Worm (Caenorhabditis elegans) whole organism, L1 larva: ENCODE results near the gene F01D5.10.

Experiments
- C04F5.9 ChIP-seq: sonication (generic microtip); optimal IDR thresholded peaks from 2 replicates; lab custom pipeline; 2016; ENCODE audit warnings: missing genetic modification characterization, missing compliant biosample characterization
- C16A3.4 ChIP-seq: fragments of 150-350 bp; optimal IDR thresholded peaks from 2 replicates; lab custom pipeline; 2014; ENCODE audit warnings: missing biosample characterization, missing genetic modification characterization
- F16B12.6 ChIP-seq: fragments of 150-350 bp; optimal IDR thresholded peaks from 2 replicates; lab custom pipeline; 2014; ENCODE audit warnings: missing biosample characterization, missing genetic modification characterization
- aha-1 ChIP-seq: fragments of 150-350 bp; optimal IDR thresholded peaks from 2 replicates; lab custom pipeline; 2014; ENCODE audit warnings: missing biosample characterization, missing genetic modification characterization
- aly-2 ChIP-seq: fragments of 150-350 bp; optimal IDR thresholded peaks from 2 replicates; lab custom pipeline; 2014; ENCODE audit warnings: missing biosample characterization, missing genetic modification characterization
- ceh-88 ChIP-seq: fragments of 200-800 bp; sonication (Bioruptor generic); IDR thresholded peaks from 2 replicates; pipeline ENCODE4 v1.3.6; 2022; ENCODE audit warnings: missing genetic modification characterization, missing compliant biosample characterization
- dpl-1 ChIP-seq, 3 experiments: fragments of 150-350 bp in 2 of 3; sonication (generic microtip) in 1 of 3; optimal IDR thresholded peaks; 2 replicates each; lab custom pipeline; 2014 to 2017; ENCODE audit warnings: missing biosample characterization in 3 of 3, missing genetic modification characterization in 3 of 3, missing genetic modification reagents in 3 of 3
- dsc-1 ChIP-seq: sonication (generic microtip); optimal IDR thresholded peaks from 2 replicates; lab custom pipeline; 2016; ENCODE audit warnings: mild to moderate bottlenecking, missing genetic modification characterization, missing compliant biosample characterization
- egl-13 ChIP-seq: sonication (generic microtip); optimal IDR thresholded peaks from 2 replicates; lab custom pipeline; 2016; ENCODE audit warnings: missing genotype, missing genetic modification reagents, missing genetic modification characterization, missing compliant biosample characterization
- egl-27 ChIP-seq, 2 experiments: fragments of 150-350 bp in 1 of 2; sonication (generic microtip); optimal IDR thresholded peaks; 3 replicates each; lab custom pipeline; 2017 to 2018; ENCODE audit warnings: missing biosample characterization in 2 of 2, missing genetic modification characterization in 2 of 2, missing genetic modification reagents in 2 of 2
- elt-2 ChIP-seq: sonication (generic microtip); optimal IDR thresholded peaks from 2 replicates; lab custom pipeline; 2016; ENCODE audit warnings: missing genetic modification characterization, mild to moderate bottlenecking, inconsistent platforms, missing compliant biosample characterization, missing genetic modification reagents
- elt-3 ChIP-seq, 6 experiments: fragments of 150-350 bp in 1 of 6; sonication (generic microtip); optimal IDR thresholded peaks; 2 replicates each; lab custom pipeline; 2017 to 2018; ENCODE audit warnings: missing biosample characterization in 6 of 6, missing genetic modification characterization in 6 of 6, inconsistent platforms in 1 of 6
- ets-5 ChIP-seq: fragments of 200-800 bp; sonication (Bioruptor generic); IDR thresholded peaks from 2 replicates; pipeline ENCODE4 v1.3.6; 2022; ENCODE audit warnings: missing genetic modification characterization, missing compliant biosample characterization
- fkh-10 ChIP-seq: sonication (generic microtip); optimal IDR thresholded peaks from 2 replicates; lab custom pipeline; 2017; ENCODE audit warnings: missing biosample characterization, missing genetic modification reagents, missing genetic modification characterization
- fkh-4 ChIP-seq: sonication (generic microtip); optimal IDR thresholded peaks from 2 replicates; lab custom pipeline; 2016; ENCODE audit warnings: missing compliant biosample characterization, missing genetic modification characterization, borderline replicate concordance
- hlh-4 ChIP-seq: sonication (generic microtip); optimal IDR thresholded peaks from 2 replicates; lab custom pipeline; 2016; ENCODE audit warnings: mild to moderate bottlenecking, missing genetic modification characterization, missing compliant biosample characterization
- hpl-2 ChIP-seq: fragments of 150-350 bp; optimal IDR thresholded peaks from 2 replicates; lab custom pipeline; 2014; ENCODE audit warnings: missing biosample characterization, missing genetic modification reagents, missing genetic modification characterization
- jun-1 ChIP-seq: fragments of 150-350 bp; optimal IDR thresholded peaks from 2 replicates; lab custom pipeline; 2014; ENCODE audit warnings: missing biosample characterization, missing genetic modification reagents, missing genetic modification characterization
- lin-35 ChIP-seq, 2 experiments: fragments of 150-350 bp; optimal IDR thresholded peaks; 2 replicates each; lab custom pipeline; 2014; ENCODE audit warnings: missing biosample characterization in 2 of 2, missing genetic modification characterization in 2 of 2, missing genetic modification reagents in 2 of 2
- nhr-11 ChIP-seq: fragments of 150-350 bp; optimal IDR thresholded peaks from 2 replicates; lab custom pipeline; 2014; ENCODE audit warnings: missing biosample characterization, missing genetic modification characterization
- nhr-12 ChIP-seq: sonication (generic microtip); optimal IDR thresholded peaks from 2 replicates; lab custom pipeline; 2017; ENCODE audit warnings: missing biosample characterization, missing genetic modification characterization
- nhr-19 ChIP-seq: fragments of 200-800 bp; sonication (Bioruptor generic); conservative IDR thresholded peaks from 2 replicates; pipeline ENCODE4 v1.3.6; 2022; ENCODE audit warnings: missing genetic modification characterization, missing compliant biosample characterization
- nhr-20 ChIP-seq: sonication (generic microtip); optimal IDR thresholded peaks from 2 replicates; lab custom pipeline; 2016; ENCODE audit warnings: mild to moderate bottlenecking, missing genetic modification characterization, missing compliant biosample characterization
- nhr-237 ChIP-seq: fragments of 150-350 bp; optimal IDR thresholded peaks from 2 replicates; lab custom pipeline; 2014; ENCODE audit warnings: missing biosample characterization, missing genetic modification characterization
- nhr-47 ChIP-seq: sonication (generic microtip); optimal IDR thresholded peaks from 2 replicates; lab custom pipeline; 2016; ENCODE audit warnings: mild to moderate bottlenecking, missing genetic modification characterization, moderate library complexity, missing compliant biosample characterization
- nhr-77 ChIP-seq: fragments of 150-350 bp; optimal IDR thresholded peaks from 2 replicates; lab custom pipeline; 2014; ENCODE audit warnings: missing biosample characterization, missing genetic modification characterization
- nhr-84 ChIP-seq: sonication (generic microtip); optimal IDR thresholded peaks from 2 replicates; lab custom pipeline; 2017; ENCODE audit warnings: missing biosample characterization, missing genetic modification characterization
- nhr-90 ChIP-seq: sonication (generic microtip); optimal IDR thresholded peaks from 2 replicates; lab custom pipeline; 2016; ENCODE audit warnings: mild to moderate bottlenecking, missing genetic modification characterization, missing compliant biosample characterization; ENCODE audit not compliant: poor library complexity
- pax-3 ChIP-seq: fragments of 200-800 bp; sonication (Bioruptor generic); optimal IDR thresholded peaks from 2 replicates; lab custom pipeline; 2018; ENCODE audit warnings: mild to moderate bottlenecking, missing genetic modification characterization, moderate library complexity, missing compliant biosample characterization
- pqm-1 ChIP-seq: sonication (generic microtip); optimal IDR thresholded peaks from 3 replicates; lab custom pipeline; 2017; ENCODE audit warnings: missing biosample characterization, missing genetic modification characterization
- rnt-1 ChIP-seq: sonication (generic microtip); optimal IDR thresholded peaks from 2 replicates; lab custom pipeline; 2016; ENCODE audit warnings: mild to moderate bottlenecking, missing genetic modification characterization, moderate library complexity, missing compliant biosample characterization
- snpc-4 ChIP-seq: fragments of 150-350 bp; optimal IDR thresholded peaks from 2 replicates; lab custom pipeline; 2014; ENCODE audit warnings: missing biosample characterization, missing genetic modification characterization
- sox-4 ChIP-seq: sonication (generic microtip); optimal IDR thresholded peaks from 2 replicates; lab custom pipeline; 2016; ENCODE audit warnings: missing genetic modification characterization, missing compliant biosample characterization
- unc-30 ChIP-seq: sonication (generic microtip); optimal IDR thresholded peaks from 2 replicates; lab custom pipeline; 2017; ENCODE audit warnings: missing biosample characterization, missing genetic modification characterization
- xbp-1 ChIP-seq: sonication (generic microtip); optimal IDR thresholded peaks from 2 replicates; lab custom pipeline; 2016; ENCODE audit warnings: missing genetic modification characterization, missing compliant biosample characterization
- ztf-11 ChIP-seq, 2 experiments: sonication (generic microtip); optimal IDR thresholded peaks; 2 replicates each; lab custom pipeline; 2016 to 2017; ENCODE audit warnings: missing genetic modification characterization in 2 of 2, missing biosample characterization in 1 of 2, missing compliant biosample characterization in 1 of 2
- ztf-4 ChIP-seq: fragments of 150-350 bp; optimal IDR thresholded peaks from 2 replicates; lab custom pipeline; 2014; ENCODE audit warnings: missing biosample characterization, missing genetic modification characterization

The F01D5.10 gene

DNA sequence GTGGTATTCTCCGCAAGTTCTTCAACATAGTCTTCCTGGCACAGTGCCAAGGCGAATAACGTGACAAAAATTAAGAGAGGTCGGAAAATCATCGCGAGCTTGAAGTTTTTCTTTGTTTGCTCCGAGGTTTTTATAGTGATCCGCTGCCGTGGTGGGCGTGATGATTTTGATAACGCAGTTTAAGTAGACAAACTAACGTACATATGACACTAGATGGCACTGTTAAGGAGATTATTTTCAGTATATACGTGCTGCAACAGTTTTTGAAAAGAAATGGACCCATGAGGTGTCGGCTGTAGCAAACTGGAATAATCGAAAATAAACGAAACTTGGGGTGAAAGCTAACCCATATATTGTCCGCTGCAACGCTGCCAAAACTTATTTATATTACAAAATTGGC, 18.9 kb downstream of the F01D5.10 start, which contains the start of gene F01D5.5:
Gene F01D5.5 (minus strand): TSS at position 101 of the 400 bp plus-strand sequence.
- TF ChIP-seq nhr-19 (GFP tag; lab: Robert Waterston, UW) (no peak), lin-35 (GFP tag; optimal IDR thresholded peaks at IDR 0.05; lab: Kevin White, UChicago) (no peak), F16B12.6 (tag; lab: Kevin White, UChicago) (no peak), elt-2 (tag; lab: Kevin White, UChicago) (peak; percentile 55), snpc-4 (tag; lab: Kevin White, UChicago) (no peak)

DNA sequence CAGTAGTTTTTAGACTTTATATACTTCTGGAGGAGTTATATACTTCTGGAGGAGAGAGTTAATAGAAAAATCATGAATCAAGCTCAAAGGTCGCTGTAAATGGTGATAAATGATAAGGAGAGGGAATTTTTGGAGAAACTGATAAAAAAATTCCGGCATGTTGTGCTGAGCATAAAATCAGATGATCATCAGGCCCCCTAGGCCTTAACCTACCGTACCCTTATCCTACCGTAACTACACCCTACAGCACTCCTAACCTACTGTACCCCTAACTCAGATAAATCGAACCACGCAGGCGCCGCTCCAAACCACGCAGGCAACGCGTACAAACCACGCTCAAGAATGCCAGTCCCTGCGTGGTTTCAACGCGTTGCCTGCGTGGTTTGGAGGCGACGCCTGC, 21.1 kb downstream of the F01D5.10 start, which contains the start of gene F01D5.3:
Gene F01D5.3 (minus strand): TSS at position 101 of the 400 bp plus-strand sequence.
- TF ChIP-seq elt-2 (tag; lab: Kevin White, UChicago), result peak; percentile 21

ce11 chrII:13998964-13999363, 22.2 kb downstream of the F01D5.10 start, which contains the start of gene F01D5.2:
Gene F01D5.2 (minus strand): TSS chrII:13999064.
- TF ChIP-seq unc-30 (no peak), fkh-4 (no peak), C16A3.4 (no peak), aha-1 (tag; lab: Kevin White, UChicago) (no peak), hpl-2 (GFP tag; lab: Kevin White, UChicago) (no peak), nhr-77 (tag; lab: Kevin White, UChicago) (no peak), nhr-237 (tag; lab: Kevin White, UChicago) (no peak), nhr-11 (no peak)

- TF ChIP-seq fkh-4 (no peak), ztf-4 (tag; lab: Kevin White, UChicago) (no peak), pqm-1 (tag; lab: Kevin White, UChicago) (no peak), elt-3 (tag; optimal IDR thresholded peaks at IDR 0.05; lab: Kevin White, UChicago) (no peak), rnt-1 (no peak), jun-1 (tag; lab: Kevin White, UChicago) (no peak), egl-27 (tag; optimal IDR thresholded peaks at IDR 0.05; lab: Kevin White, UChicago) (no peak), nhr-12 (tag; lab: Kevin White, UChicago) (no peak), aly-2 (tag; lab: Kevin White, UChicago) (no peak), ztf-11 (tag; optimal IDR thresholded peaks at IDR 0.05; lab: Kevin White, UChicago) (no peak), egl-13 (tag; lab: Kevin White, UChicago) (no peak), pax-3 (tag; lab: Kevin White, UChicago) (no peak)
These were observed 23.1 kb downstream of the F01D5.10 start for ce11 chrII:13997989-13998388.

ce11 chrII:13997477-13997876, 23.7 kb downstream of the F01D5.10 start, which contains the start of gene F01D5.1:
Gene F01D5.1 (minus strand): TSS chrII:13997581.
- TF ChIP-seq xbp-1, result no peak
- peak; percentile 84 for TF ChIP-seq elt-2 (tag; lab: Kevin White, UChicago)
- no peak for TF ChIP-seq C04F5.9
- TF ChIP-seq nhr-19 (GFP tag; lab: Robert Waterston, UW), result no peak
- TF ChIP-seq, all 84 proteins: peak for 1

DNA sequence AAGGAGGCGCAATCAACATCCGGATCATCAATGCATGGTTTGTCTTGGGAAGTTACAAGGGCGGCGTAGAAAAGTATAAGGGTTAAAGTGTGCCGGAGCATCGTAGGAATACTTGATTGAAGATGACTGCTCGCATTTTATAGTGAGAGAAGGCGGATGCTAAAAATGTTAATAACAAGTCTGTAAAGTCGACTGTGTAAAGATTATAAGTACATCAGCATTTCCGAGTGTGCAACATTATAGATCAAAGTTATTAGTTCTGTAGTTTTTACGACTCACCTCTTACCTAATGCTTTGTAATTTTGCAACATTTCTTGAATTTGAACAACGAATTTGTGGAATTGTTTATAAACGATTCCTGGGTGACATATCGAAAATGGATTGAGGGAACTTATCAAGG, 26.2 kb downstream of the F01D5.10 start, which contains the start of gene Y39G8B.7:
Gene Y39G8B.7 (minus strand): TSS at position 101 of the 400 bp plus-strand sequence.
- no peak for TF ChIP-seq nhr-84 (tag; lab: Kevin White, UChicago)
- TF ChIP-seq dpl-1 (GFP tag; optimal IDR thresholded peaks at IDR 0.05; lab: Kevin White, UChicago), result no peak
- no peak for TF ChIP-seq hlh-4 (tag; lab: Kevin White, UChicago)
- no peak for TF ChIP-seq nhr-20
- no peak for TF ChIP-seq sox-4 (tag; lab: Kevin White, UChicago)
- TF ChIP-seq ets-5 (GFP tag; lab: Robert Waterston, UW), result no peak
- no peak for TF ChIP-seq nhr-90 (tag; lab: Kevin White, UChicago)
- no peak for TF ChIP-seq nhr-11
- no peak for TF ChIP-seq fkh-10 (GFP tag; lab: Kevin White, UChicago)
- TF ChIP-seq elt-3 (tag; optimal IDR thresholded peaks at IDR 0.05; lab: Kevin White, UChicago), result no peak
- TF ChIP-seq nhr-19 (GFP tag; lab: Robert Waterston, UW), result no peak
- TF ChIP-seq nhr-237 (tag; lab: Kevin White, UChicago), result no peak
- TF ChIP-seq fkh-4, result no peak
- TF ChIP-seq nhr-47, result no peak
- TF ChIP-seq ztf-4 (tag; lab: Kevin White, UChicago), result no peak
- no peak for TF ChIP-seq ceh-88
- no peak for TF ChIP-seq pax-3 (tag; lab: Kevin White, UChicago)
- no peak for TF ChIP-seq egl-27 (tag; optimal IDR thresholded peaks at IDR 0.05; lab: Kevin White, UChicago)
- TF ChIP-seq nhr-12 (tag; lab: Kevin White, UChicago), result no peak
- no peak for TF ChIP-seq dsc-1 (tag; lab: Kevin White, UChicago)
